Worm (Caenorhabditis elegans): Measurements from ENCODE around the gene istr-1.

DNA sequence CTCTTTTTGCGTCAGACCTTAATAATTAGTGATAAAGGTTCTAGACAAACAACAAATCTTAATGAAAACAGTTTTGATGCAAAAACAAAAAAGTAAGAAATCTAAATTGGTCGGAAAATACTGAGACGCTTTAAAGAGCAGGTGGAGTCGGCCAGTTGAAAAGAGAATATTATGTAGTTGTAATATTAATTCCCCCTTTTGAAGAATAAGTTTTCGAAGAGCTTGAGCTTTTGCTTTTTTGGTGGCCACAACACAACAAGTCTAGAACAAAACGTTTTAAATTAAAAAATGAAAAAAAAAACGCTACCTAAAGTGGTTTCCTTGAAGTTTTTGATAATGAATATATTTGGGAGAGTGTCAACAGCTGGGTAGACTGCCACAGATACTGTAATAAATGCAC is 18.8 kb downstream of the istr-1 start, which contains the start of gene str-178:
- TF ChIP-seq jun-1 (tag; optimal IDR thresholded peaks at IDR 0.05), result no peak
- no peak for TF ChIP-seq nhr-43 (tag; optimal IDR thresholded peaks at IDR 0.05; ENCODE audit: poor library complexity, severe bottlenecking)
- TF ChIP-seq nhr-23 (tag; optimal IDR thresholded peaks at IDR 0.05), result no peak
- TF ChIP-seq fkh-10 (GFP tag; optimal IDR thresholded peaks at IDR 0.05), result no peak
- TF ChIP-seq nhr-28 (tag; optimal IDR thresholded peaks at IDR 0.05), result no peak
- no peak for TF ChIP-seq egl-5 (tag; optimal IDR thresholded peaks at IDR 0.05)
- no peak for TF ChIP-seq pqm-1 (tag; optimal IDR thresholded peaks at IDR 0.05)
